Fruit fly (Drosophila melanogaster): ENCODE data around the gene CG46339.

dm6 chr3R:26933885-26934284, 18.3 kb downstream of the CG46339 start:
- no peak for TF ChIP-seq CG14711 (tag; optimal IDR thresholded peaks at IDR 0.05)
- TF ChIP-seq cic (GFP tag; optimal IDR thresholded peaks at IDR 0.05) = no peak
- no peak for TF ChIP-seq ovo (GFP tag; optimal IDR thresholded peaks at IDR 0.05)
- no peak for TF ChIP-seq cnc (optimal IDR thresholded peaks at IDR 0.05)
- TF ChIP-seq kay (GFP tag; ENCODE audit: borderline replicate concordance) = no peak
